Worm (Caenorhabditis elegans) whole organism, midembryonic: Measurements from ENCODE around the gene C28G1.2.

ENCODE experiments used
- cog-1 ChIP-seq: sonication (generic microtip); optimal IDR thresholded peaks from 2 replicates; lab custom pipeline; 2016; ENCODE audit warnings: missing genetic modification characterization, missing compliant biosample characterization
- tab-1 ChIP-seq: fragments of 200-800 bp; sonication (Bioruptor generic); IDR thresholded peaks from 2 replicates; pipeline ENCODE4 v1.3.6; 2022; ENCODE audit warnings: missing genetic modification characterization, missing compliant biosample characterization

- TF ChIP-seq tab-1 (no peak), cog-1 (tag; lab: Kevin White, UChicago) (no peak)
Observed at ce11 chrX:8805475-8805874, 30.3 kb upstream of the C28G1.2 start.
